Worm (Caenorhabditis elegans): ENCODE results near the gene let-767.

Gene let-767

ce11 chrIII:6351438-6351837 lies 11.7 kb upstream of the let-767 start:
- TF ChIP-seq pqm-1 (tag; optimal IDR thresholded peaks at IDR 0.05) (no peak), nhr-232 (tag; optimal IDR thresholded peaks at IDR 0.05) (no peak), ets-4 (tag; optimal IDR thresholded peaks at IDR 0.05) (no peak), ceh-19 (GFP tag; optimal IDR thresholded peaks at IDR 0.05) (no peak), madf-2 (tag; optimal IDR thresholded peaks at IDR 0.05) (no peak), eyg-1 (tag; optimal IDR thresholded peaks at IDR 0.05) (no peak), ama-1 (optimal IDR thresholded peaks at IDR 0.05) (no peak), hlh-13 (GFP tag; optimal IDR thresholded peaks at IDR 0.05) (no peak), ceh-34 (tag; optimal IDR thresholded peaks at IDR 0.05) (no peak), ceh-14 (tag; optimal IDR thresholded peaks at IDR 0.05) (no peak)

ce11 chrIII:6350424-6350823 lies 10.7 kb upstream of the let-767 start:
- TF ChIP-seq unc-42 (tag; optimal IDR thresholded peaks at IDR 0.05) (peak; percentile 58), nhr-232 (tag; optimal IDR thresholded peaks at IDR 0.05) (no peak)

- TF ChIP-seq unc-3 (GFP tag; conservative IDR thresholded peaks at IDR 0.05) (no peak), unc-3 (tag; optimal IDR thresholded peaks at IDR 0.05) (no peak), dve-1 (tag; optimal IDR thresholded peaks at IDR 0.05) (no peak), ztf-16 (tag; optimal IDR thresholded peaks at IDR 0.05) (no peak), hlh-8 (tag; optimal IDR thresholded peaks at IDR 0.05) (no peak), ceh-48 (tag; optimal IDR thresholded peaks at IDR 0.05) (no peak), sdc-2 (tag; optimal IDR thresholded peaks at IDR 0.05) (no peak), ceh-31 (tag; optimal IDR thresholded peaks at IDR 0.05) (no peak)
These were observed 8.8 kb upstream of the let-767 start for ce11 chrIII:6348578-6348977.

ce11 chrIII:6345968-6346498 lies 6.3 kb upstream of the let-767 start, which contains the start of the genes trmt-10C.2 and C56G2.22:
Gene trmt-10C.2 (plus strand): TSS chrIII:6346281.
Gene C56G2.22 (plus strand): TSS chrIII:6346448.
- no peak for TF ChIP-seq Y22D7AL.16 (tag; optimal IDR thresholded peaks at IDR 0.05)
- TF ChIP-seq elt-2 (tag; optimal IDR thresholded peaks at IDR 0.05), result peak; percentile 6
- no peak for TF ChIP-seq tbx-2 (tag; optimal IDR thresholded peaks at IDR 0.05)

ce11 chrIII:6344737-6345136 lies 5.0 kb upstream of the let-767 start:
- TF ChIP-seq unc-55 (GFP tag; optimal IDR thresholded peaks at IDR 0.05) (peak; percentile 57), hlh-8 (tag; optimal IDR thresholded peaks at IDR 0.05) (no peak), ceh-19 (GFP tag; optimal IDR thresholded peaks at IDR 0.05) (no peak), nhr-232 (tag; optimal IDR thresholded peaks at IDR 0.05) (no peak), pag-3 (tag; optimal IDR thresholded peaks at IDR 0.05; ENCODE audit: borderline replicate concordance) (no peak), zip-5 (tag; optimal IDR thresholded peaks at IDR 0.05) (no peak), pax-1 (tag; optimal IDR thresholded peaks at IDR 0.05) (peak; percentile 73), npax-4 (tag; optimal IDR thresholded peaks at IDR 0.05) (no peak), ahr-1 (tag; optimal IDR thresholded peaks at IDR 0.05) (no peak), pat-9 (tag; optimal IDR thresholded peaks at IDR 0.05) (peak; percentile 81), ceh-24 (tag; optimal IDR thresholded peaks at IDR 0.05) (no peak), fkh-10 (GFP tag; optimal IDR thresholded peaks at IDR 0.05) (peak; percentile 33), K02D7.2 (tag; optimal IDR thresholded peaks at IDR 0.05) (no peak), gmeb-2 (tag; optimal IDR thresholded peaks at IDR 0.05) (no peak), elt-2 (tag; optimal IDR thresholded peaks at IDR 0.05) (peak; percentile 46), ceh-31 (tag; optimal IDR thresholded peaks at IDR 0.05) (peak; percentile 46), hlh-13 (GFP tag; optimal IDR thresholded peaks at IDR 0.05) (no peak), ceh-14 (tag; optimal IDR thresholded peaks at IDR 0.05) (no peak), madf-2 (tag; optimal IDR thresholded peaks at IDR 0.05) (no peak), sox-4 (tag; optimal IDR thresholded peaks at IDR 0.05) (no peak), pha-4 (tag; optimal IDR thresholded peaks at IDR 0.05) (no peak), K09A11.1 (tag; optimal IDR thresholded peaks at IDR 0.05; ENCODE audit: insufficient read depth) (peak; percentile 25), ttx-3 (tag; optimal IDR thresholded peaks at IDR 0.05) (no peak), hlh-6 (tag; optimal IDR thresholded peaks at IDR 0.05) (no peak), dmd-4 (tag; optimal IDR thresholded peaks at IDR 0.05; ENCODE audit: borderline replicate concordance) (no peak), ceh-22 (tag; optimal IDR thresholded peaks at IDR 0.05) (no peak), ets-4 (tag; optimal IDR thresholded peaks at IDR 0.05) (no peak), unc-42 (tag; optimal IDR thresholded peaks at IDR 0.05) (peak; percentile 25), nfya-1 (tag; optimal IDR thresholded peaks at IDR 0.05) (peak; percentile 81), che-1 (tag; optimal IDR thresholded peaks at IDR 0.05) (no peak), hlh-15 (tag; optimal IDR thresholded peaks at IDR 0.05) (no peak), ceh-6 (GFP tag; optimal IDR thresholded peaks at IDR 0.05) (no peak), sdc-2 (tag; optimal IDR thresholded peaks at IDR 0.05) (no peak)
